Fruit fly (Drosophila melanogaster): ENCODE data around the gene CG5250.
A peak's percentile ranks its signal among the peaks of the same experiment; 100 is the strongest.

The CG5250 gene

DNA sequence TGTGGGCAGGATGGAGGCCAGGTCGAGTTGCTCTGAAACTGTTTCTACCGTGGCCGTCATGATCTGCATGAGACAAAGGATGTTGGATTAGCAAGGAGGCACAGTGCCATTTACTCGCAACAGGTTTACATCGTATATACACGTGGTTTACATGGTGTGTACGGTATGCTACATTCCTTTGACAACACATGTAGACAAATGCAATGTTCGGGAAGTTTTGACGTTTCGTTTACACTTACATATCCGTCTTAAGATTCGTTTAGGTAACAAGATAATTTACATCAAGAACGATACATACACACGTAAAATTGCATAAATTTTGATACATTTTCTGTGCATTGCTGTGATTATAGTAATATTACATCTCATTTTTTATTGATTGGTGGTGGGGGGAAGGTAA, 9.9 kb upstream of the CG5250 start (continued):
- no peak for TF ChIP-seq CG10654 (GFP tag; optimal IDR thresholded peaks at IDR 0.05)
- no peak for TF ChIP-seq aop (GFP tag; IDR thresholded peaks at IDR 0.05)
- TF ChIP-seq CG1233 (GFP tag; optimal IDR thresholded peaks at IDR 0.05): no peak
- TF ChIP-seq Hmx (GFP tag; optimal IDR thresholded peaks at IDR 0.05): no peak
- no peak for TF ChIP-seq ase (GFP tag; IDR thresholded peaks at IDR 0.05)
- TF ChIP-seq dpn (GFP tag; optimal IDR thresholded peaks at IDR 0.05): no peak
- no peak for TF ChIP-seq CG4707 (GFP tag; optimal IDR thresholded peaks at IDR 0.05)
- no peak for TF ChIP-seq CG12236 (GFP tag; optimal IDR thresholded peaks at IDR 0.05)
- peak; percentile 65; the same call in 1 of the 3 replicates for TF ChIP-seq mld (GFP tag; IDR thresholded peaks at IDR 0.05; ENCODE audit: partially characterized antibody)
- peak; percentile 73 for TF ChIP-seq CG7963 (GFP tag; IDR thresholded peaks at IDR 0.05; ENCODE audit: partially characterized antibody)
- TF ChIP-seq hkb (optimal IDR thresholded peaks at IDR 0.05): no peak
- no peak for TF ChIP-seq hkb (GFP tag; IDR thresholded peaks at IDR 0.05)
- TF ChIP-seq Ssrp (tag; optimal IDR thresholded peaks at IDR 0.05): no peak
- no peak for TF ChIP-seq CG17568 (GFP tag; optimal IDR thresholded peaks at IDR 0.05)
- no peak for TF ChIP-seq Dad (GFP tag; optimal IDR thresholded peaks at IDR 0.05)
- no peak for TF ChIP-seq da (GFP tag; optimal IDR thresholded peaks at IDR 0.05)
- no peak for TF ChIP-seq CG18599 (GFP tag; optimal IDR thresholded peaks at IDR 0.05)
- TF ChIP-seq trem (tag; optimal IDR thresholded peaks at IDR 0.05): no peak
- no peak for TF ChIP-seq H2.0 (GFP tag; IDR thresholded peaks at IDR 0.05)
- no peak for TF ChIP-seq CG6765 (GFP tag; optimal IDR thresholded peaks at IDR 0.05)
- TF ChIP-seq abd-A (tag; optimal IDR thresholded peaks at IDR 0.05): no peak
- no peak for TF ChIP-seq CG10979 (tag; optimal IDR thresholded peaks at IDR 0.05)
- TF ChIP-seq Lhr (GFP tag; optimal IDR thresholded peaks at IDR 0.05): no peak
- no peak for TF ChIP-seq ttk (GFP tag; IDR thresholded peaks at IDR 0.05)
- no peak for TF ChIP-seq CG9437 (GFP tag; optimal IDR thresholded peaks at IDR 0.05)
- no peak for TF ChIP-seq HLH54F (GFP tag; optimal IDR thresholded peaks at IDR 0.05)
- TF ChIP-seq gsb (GFP tag; IDR thresholded peaks at IDR 0.05): no peak
- no peak for TF ChIP-seq Chrac-16 (GFP tag; optimal IDR thresholded peaks at IDR 0.05)
- TF ChIP-seq CG6272 (GFP tag; IDR thresholded peaks at IDR 0.05): 0 out of 2 replicates have a peak, but pooled peaks have one; percentile 7
- TF ChIP-seq Fer3 (tag; optimal IDR thresholded peaks at IDR 0.05): no peak
- TF ChIP-seq inv (GFP tag; IDR thresholded peaks at IDR 0.05; ENCODE audit: partially characterized antibody): peak; percentile 50; the same call in 1 of the 2 replicates
- no peak for TF ChIP-seq Atf6 (GFP tag; IDR thresholded peaks at IDR 0.05)
- TF ChIP-seq dmrt11E (tag; optimal IDR thresholded peaks at IDR 0.05): no peak
- TF ChIP-seq Camta (GFP tag; optimal IDR thresholded peaks at IDR 0.05): no peak
- TF ChIP-seq Xrp1 (GFP tag; IDR thresholded peaks at IDR 0.05): no peak
- TF ChIP-seq CHES-1-like (GFP tag; optimal IDR thresholded peaks at IDR 0.05): no peak
- TF ChIP-seq crol (GFP tag; IDR thresholded peaks at IDR 0.05): no peak
- no peak for TF ChIP-seq hbn (GFP tag; IDR thresholded peaks at IDR 0.05; ENCODE audit: partially characterized antibody)
- no peak for TF ChIP-seq Atf-2 (GFP tag; optimal IDR thresholded peaks at IDR 0.05)
- peak; percentile 84 for TF ChIP-seq vnd (GFP tag; IDR thresholded peaks at IDR 0.05; ENCODE audit: partially characterized antibody)
- TF ChIP-seq hb (GFP tag; IDR thresholded peaks at IDR 0.05; ENCODE audit: partially characterized antibody): peak; percentile 82
- no peak for TF ChIP-seq E2f1 (GFP tag; IDR thresholded peaks at IDR 0.05)
- no peak for TF ChIP-seq Dip3 (GFP tag; optimal IDR thresholded peaks at IDR 0.05)
- TF ChIP-seq Drgx (GFP tag; IDR thresholded peaks at IDR 0.05): no peak
- TF ChIP-seq Max (GFP tag; optimal IDR thresholded peaks at IDR 0.05): no peak
- no peak for TF ChIP-seq Dll (GFP tag; IDR thresholded peaks at IDR 0.05; ENCODE audit: partially characterized antibody)
- TF ChIP-seq stwl (tag; optimal IDR thresholded peaks at IDR 0.05): peak; percentile 31
- no peak for TF ChIP-seq pan (optimal IDR thresholded peaks at IDR 0.05)
- TF ChIP-seq pan (GFP tag; optimal IDR thresholded peaks at IDR 0.05 in 1 of 2, IDR thresholded peaks at IDR 0.05 in 1 of 2): no peak
- no peak for TF ChIP-seq ems (GFP tag; optimal IDR thresholded peaks at IDR 0.05)
- TF ChIP-seq CrebB (tag; optimal IDR thresholded peaks at IDR 0.05): no peak
- TF ChIP-seq Bteb2 (GFP tag; optimal IDR thresholded peaks at IDR 0.05): no peak
